Worm (Caenorhabditis elegans): ENCODE data around the gene B0432.7.

- TF ChIP-seq klf-2 (GFP tag; conservative IDR thresholded peaks at IDR 0.05) (no peak), ref-1 (GFP tag; conservative IDR thresholded peaks at IDR 0.05) (no peak), flt-1 (GFP tag; IDR thresholded peaks at IDR 0.05) (no peak), T22C8.4 (GFP tag; IDR thresholded peaks at IDR 0.05) (no peak), med-1 (GFP tag; optimal IDR thresholded peaks at IDR 0.05; ENCODE audit: insufficient read depth) (no peak), ztf-23 (GFP tag; IDR thresholded peaks at IDR 0.05) (no peak), ztf-29 (GFP tag; IDR thresholded peaks at IDR 0.05) (no peak), cog-1 (tag; optimal IDR thresholded peaks at IDR 0.05) (no peak)
Observed at ce11 chrII:288705-289205, 15.0 kb upstream of the B0432.7 start, which contains the start of gene mrpl-41.

Data from whole organism, midembryonic.